Fruit fly (Drosophila melanogaster) whole organism, embryonic: ENCODE data around the gene Kap3.

ENCODE experiments used
- Aef1 ChIP-seq: fragments of 200-800 bp; sonication (Bioruptor generic); IDR thresholded peaks from 3 replicates; pipeline ENCODE4 v1.3.6; 2022; ENCODE audit warnings: missing biosample characterization, missing genetic modification characterization
- Awh ChIP-seq: fragments of 200-800 bp; sonication (Bioruptor generic); IDR thresholded peaks from 2 replicates; pipeline ENCODE4, ENCODE4 v1.3.6; 2022; ENCODE audit warnings: missing biosample characterization, missing genetic modification characterization
- B-H1 ChIP-seq: fragments of 200-800 bp; sonication (Bioruptor generic); IDR thresholded peaks from 3 replicates; pipeline ENCODE4 v1.3.6; 2022; ENCODE audit warnings: missing biosample characterization, missing genetic modification characterization
- C15 ChIP-seq: fragments of 200-800 bp; sonication (Bioruptor generic); IDR thresholded peaks from 3 replicates; pipeline ENCODE4 v1.3.6; 2022; ENCODE audit warnings: missing biosample characterization, missing genetic modification characterization
- CG10147 ChIP-seq: fragments of 200-800 bp; sonication (Bioruptor generic); optimal IDR thresholded peaks from 2 replicates; lab custom pipeline; 2019; ENCODE audit warnings: missing biosample characterization, mild to moderate bottlenecking, missing genetic modification characterization, moderate library complexity
- CG10274 ChIP-seq: fragments of 200-800 bp; sonication (Bioruptor generic); optimal IDR thresholded peaks from 3 replicates; lab custom pipeline; 2017; ENCODE audit warnings: missing biosample characterization, mild to moderate bottlenecking, missing genetic modification characterization
- CG10366 ChIP-seq: fragments of 200-800 bp; sonication (Bioruptor generic); IDR thresholded peaks from 2 replicates; pipeline ENCODE4 v1.3.6; 2022; ENCODE audit warnings: missing biosample characterization, missing genetic modification characterization
- CG12219 ChIP-seq: fragments of 200-800 bp; sonication (Bioruptor generic); optimal IDR thresholded peaks from 3 replicates; lab custom pipeline; 2018; ENCODE audit warnings: missing biosample characterization, mild to moderate bottlenecking, missing genetic modification characterization
- CG14014 ChIP-seq: fragments of 200-800 bp; sonication (Bioruptor generic); IDR thresholded peaks from 2 replicates; pipeline ENCODE4 v1.3.6; 2022; ENCODE audit warnings: missing biosample characterization, missing genetic modification characterization
- CG14050 ChIP-seq: fragments of 200-800 bp; sonication (Bioruptor generic); IDR thresholded peaks from 3 replicates; pipeline ENCODE4 v1.3.6; 2022; ENCODE audit warnings: missing biosample characterization, missing genetic modification characterization
- CG15696 ChIP-seq: fragments of 200-800 bp; sonication (Bioruptor generic); optimal IDR thresholded peaks from 2 replicates; lab custom pipeline; 2019; ENCODE audit warnings: missing biosample characterization, mild to moderate bottlenecking, missing genetic modification characterization, moderate library complexity
- CG1647 ChIP-seq: fragments of 200-800 bp; sonication (Bioruptor generic); optimal IDR thresholded peaks from 3 replicates; lab custom pipeline; 2016; ENCODE audit warnings: missing biosample characterization, missing genetic modification characterization
- CG16863 ChIP-seq: fragments of 200-800 bp; sonication (Bioruptor generic); optimal IDR thresholded peaks from 3 replicates; lab custom pipeline; 2016; ENCODE audit warnings: missing biosample characterization, missing genetic modification characterization
- CG17328 ChIP-seq: fragments of 200-800 bp; sonication (Bioruptor generic); IDR thresholded peaks from 2 replicates; pipeline ENCODE4 v1.3.6; 2022; ENCODE audit warnings: missing biosample characterization, missing genetic modification characterization
- CG17385 ChIP-seq: fragments of 200-800 bp; sonication (Bioruptor generic); optimal IDR thresholded peaks from 3 replicates; lab custom pipeline; 2018; ENCODE audit warnings: missing biosample characterization, mild to moderate bottlenecking, missing genetic modification characterization
- CG17912 ChIP-seq: fragments of 200-800 bp; sonication (Bioruptor generic); optimal IDR thresholded peaks from 2 replicates; lab custom pipeline; 2018; ENCODE audit warnings: missing biosample characterization, mild to moderate bottlenecking, missing genetic modification characterization
- CG18599 ChIP-seq: fragments of 200-800 bp; sonication (Bioruptor generic); optimal IDR thresholded peaks from 3 replicates; lab custom pipeline; 2017; ENCODE audit warnings: missing biosample characterization, missing genetic modification characterization, mild to moderate bottlenecking, moderate library complexity, missing genetic modification reagents
- CG18619 ChIP-seq: fragments of 200-800 bp; sonication (Bioruptor generic); optimal IDR thresholded peaks from 3 replicates; lab custom pipeline; 2017; ENCODE audit warnings: missing biosample characterization, mild to moderate bottlenecking, missing genetic modification characterization
- CG2202 ChIP-seq: fragments of 200-800 bp; sonication (Bioruptor generic); optimal IDR thresholded peaks from 2 replicates; lab custom pipeline; 2018; ENCODE audit warnings: missing biosample characterization, mild to moderate bottlenecking, missing genetic modification characterization
- CG34376 ChIP-seq: fragments of 200-800 bp; sonication (Bioruptor generic); optimal IDR thresholded peaks from 2 replicates; lab custom pipeline; 2018; ENCODE audit warnings: missing biosample characterization, mild to moderate bottlenecking, missing genetic modification characterization
- CG6683 ChIP-seq: fragments of 200-800 bp; sonication (Bioruptor generic); optimal IDR thresholded peaks from 2 replicates; lab custom pipeline; 2017; ENCODE audit warnings: missing biosample characterization, mild to moderate bottlenecking, missing genetic modification characterization, missing genetic modification reagents
- CG8359 ChIP-seq: fragments of 200-800 bp; sonication (Bioruptor generic); optimal IDR thresholded peaks from 2 replicates; lab custom pipeline; 2017; ENCODE audit warnings: missing biosample characterization, mild to moderate bottlenecking, missing genetic modification characterization, borderline replicate concordance
- Dbx ChIP-seq: fragments of 200-800 bp; sonication (Bioruptor generic); IDR thresholded peaks from 3 replicates; pipeline ENCODE4 v1.3.6; 2022; ENCODE audit warnings: missing biosample characterization, missing genetic modification characterization
- HHEX ChIP-seq: fragments of 200-800 bp; sonication (Bioruptor generic); optimal IDR thresholded peaks from 3 replicates; lab custom pipeline; 2017; ENCODE audit warnings: missing biosample characterization, mild to moderate bottlenecking, missing genetic modification characterization, missing genetic modification reagents
- Hr51 ChIP-seq, 2 experiments: fragments of 200-800 bp; sonication (Bioruptor generic); optimal IDR thresholded peaks; 2 replicates in 1 of 2; 3 replicates in 1 of 2; lab custom pipeline; 2016 to 2018; ENCODE audit warnings: missing biosample characterization in 2 of 2, missing genetic modification characterization in 2 of 2, mild to moderate bottlenecking in 1 of 2, moderate library complexity in 1 of 2
- MBD-R2 ChIP-seq: fragments of 200-800 bp; sonication (Bioruptor generic); IDR thresholded peaks from 2 replicates; pipeline ENCODE4 v1.3.6; 2022; ENCODE audit warnings: missing biosample characterization, missing genetic modification characterization
- MESR4 ChIP-seq: fragments of 200-800 bp; sonication (Bioruptor generic); optimal IDR thresholded peaks from 2 replicates; lab custom pipeline; 2018; ENCODE audit warnings: missing biosample characterization, mild to moderate bottlenecking, missing genetic modification characterization, moderate library complexity
- NC2α ChIP-seq: fragments of 200-800 bp; sonication (Bioruptor generic); optimal IDR thresholded peaks from 2 replicates; lab custom pipeline; 2016; ENCODE audit warnings: missing biosample characterization, missing genetic modification characterization
- NC2β ChIP-seq: fragments of 200-800 bp; sonication (Bioruptor generic); optimal IDR thresholded peaks from 2 replicates; lab custom pipeline; 2016; ENCODE audit warnings: missing biosample characterization, missing genetic modification characterization
- Xbp1 ChIP-seq: fragments of 200-800 bp; sonication (Bioruptor generic); optimal IDR thresholded peaks from 3 replicates; lab custom pipeline; 2016; ENCODE audit warnings: missing biosample characterization, mild to moderate bottlenecking, missing genetic modification characterization
- abd-A ChIP-seq: fragments of 200-800 bp; sonication (Bioruptor generic); optimal IDR thresholded peaks from 3 replicates; lab custom pipeline; 2019; ENCODE audit warnings: missing biosample characterization, mild to moderate bottlenecking, missing genetic modification characterization, moderate library complexity
- al ChIP-seq: fragments of 200-800 bp; sonication (Bioruptor generic); IDR thresholded peaks from 2 replicates; pipeline ENCODE4 v1.3.6; 2022; ENCODE audit warnings: missing biosample characterization, missing genetic modification characterization
- az2 ChIP-seq: fragments of 200-800 bp; sonication (Bioruptor generic); optimal IDR thresholded peaks from 3 replicates; lab custom pipeline; 2016; ENCODE audit warnings: missing biosample characterization, missing genetic modification characterization
- bcd ChIP-seq: fragments of 200-800 bp; sonication (Bioruptor generic); optimal IDR thresholded peaks from 2 replicates; lab custom pipeline; 2017; ENCODE audit warnings: missing biosample characterization, mild to moderate bottlenecking, missing genetic modification characterization
- bowl ChIP-seq: fragments of 200-800 bp; sonication (Bioruptor generic); IDR thresholded peaks from 2 replicates; pipeline ENCODE4 v1.3.6; 2022; ENCODE audit warnings: missing biosample characterization, missing genetic modification characterization
- btn ChIP-seq: fragments of 200-800 bp; sonication (Bioruptor generic); optimal IDR thresholded peaks from 2 replicates; lab custom pipeline; 2016; ENCODE audit warnings: missing biosample characterization, missing genetic modification characterization
- chif ChIP-seq, 2 experiments: fragments of 200-800 bp; sonication (Bioruptor generic); optimal IDR thresholded peaks; 3 replicates each; lab custom pipeline; 2016; ENCODE audit warnings: missing biosample characterization in 2 of 2, missing genetic modification characterization in 2 of 2
- crol ChIP-seq: fragments of 200-800 bp; sonication (Bioruptor generic); IDR thresholded peaks from 2 replicates; pipeline ENCODE4 v1.3.6; 2022; ENCODE audit warnings: missing biosample characterization, missing genetic modification characterization
- danr ChIP-seq: fragments of 200-800 bp; sonication (Bioruptor generic); IDR thresholded peaks from 2 replicates; pipeline ENCODE4 v1.3.6; 2022; ENCODE audit warnings: missing biosample characterization, missing genetic modification characterization
- dpn ChIP-seq, 2 experiments: fragments of 200-800 bp; sonication (Bioruptor generic); optimal IDR thresholded peaks; 3 replicates each; lab custom pipeline; 2016; ENCODE audit warnings: missing biosample characterization in 2 of 2, missing genetic modification characterization in 2 of 2
- exex ChIP-seq: fragments of 200-800 bp; sonication (Bioruptor generic); optimal IDR thresholded peaks from 4 replicates; lab custom pipeline; 2018; ENCODE audit warnings: missing biosample characterization, mild to moderate bottlenecking, missing genetic modification characterization, moderate library complexity
- fd102C ChIP-seq: fragments of 200-800 bp; sonication (Bioruptor generic); optimal IDR thresholded peaks from 2 replicates; lab custom pipeline; 2018; ENCODE audit warnings: missing biosample characterization, mild to moderate bottlenecking, missing genetic modification characterization, moderate library complexity
- hbn ChIP-seq: fragments of 200-800 bp; sonication (Bioruptor generic); IDR thresholded peaks from 2 replicates; pipeline ENCODE4 v1.3.6; 2022; ENCODE audit warnings: missing biosample characterization, missing genetic modification characterization; ENCODE audit not compliant: partially characterized antibody
- otp ChIP-seq: fragments of 200-800 bp; sonication (Bioruptor generic); IDR thresholded peaks from 3 replicates; pipeline ENCODE4, ENCODE4 v1.3.6; 2022; ENCODE audit warnings: missing biosample characterization, missing genetic modification characterization
- sqz ChIP-seq: fragments of 200-800 bp; sonication (Bioruptor generic); optimal IDR thresholded peaks from 3 replicates; lab custom pipeline; 2018; ENCODE audit warnings: missing biosample characterization, mild to moderate bottlenecking, missing genetic modification characterization
- stc ChIP-seq: fragments of 200-800 bp; sonication (Bioruptor generic); IDR thresholded peaks from 2 replicates; pipeline ENCODE4 v1.3.6; 2022; ENCODE audit warnings: missing biosample characterization, missing genetic modification characterization
- tgo ChIP-seq: fragments of 200-800 bp; sonication (Bioruptor generic); IDR thresholded peaks from 3 replicates; pipeline ENCODE4 v1.3.6; 2022; ENCODE audit warnings: missing biosample characterization, missing genetic modification characterization
- tna ChIP-seq: fragments of 200-800 bp; sonication (Bioruptor generic); IDR thresholded peaks from 2 replicates; pipeline ENCODE4 v1.3.6; 2022; ENCODE audit warnings: missing biosample characterization, missing genetic modification characterization; ENCODE audit not compliant: partially characterized antibody
- trh ChIP-seq: fragments of 200-800 bp; sonication (Bioruptor generic); optimal IDR thresholded peaks from 2 replicates; lab custom pipeline; 2016; ENCODE audit warnings: missing biosample characterization, missing genetic modification characterization
- zfh2 ChIP-seq: fragments of 200-800 bp; sonication (Bioruptor generic); optimal IDR thresholded peaks from 2 replicates; lab custom pipeline; 2016; ENCODE audit warnings: missing biosample characterization, missing genetic modification characterization

The Kap3 gene

dm6 chrX:11326213-11326731 is 13.6 kb downstream of the Kap3 start (continued):
- TF ChIP-seq az2 (GFP tag; lab: Kevin White, UChicago) (peak; percentile 54), Hr51 (GFP tag; optimal IDR thresholded peaks at IDR 0.05; lab: Kevin White, UChicago) (peak; percentile 13 to 80), al (GFP tag; lab: Robert Waterston, UW) (peak; percentile 48), exex (tag; lab: Kevin White, UChicago) (peak; percentile 59), CG17385 (GFP tag; lab: Kevin White, UChicago) (peak; percentile 73), CG18619 (peak; percentile 66), B-H1 (GFP tag; lab: Robert Waterston, UW) (peak; percentile 35; the same call in 2 of the 3 replicates), CG10147 (GFP tag; lab: Kevin White, UChicago) (peak; percentile 65), otp (peak; percentile 77), Xbp1 (peak; percentile 68), zfh2 (peak; percentile 42), bowl (GFP tag; lab: Robert Waterston, UW) (no peak), NC2α (GFP tag; lab: Kevin White, UChicago) (peak; percentile 30), CG18599 (peak; percentile 77), crol (peak; percentile 86), CG16863 (peak; percentile 54), hbn (GFP tag; lab: Robert Waterston, UW) (no peak), abd-A (tag; lab: Kevin White, UChicago) (no peak), trh (GFP tag; lab: Kevin White, UChicago) (peak; percentile 7), CG12219 (GFP tag; lab: Kevin White, UChicago) (peak; percentile 76), sqz (GFP tag; lab: Kevin White, UChicago) (peak; percentile 56), MBD-R2 (GFP tag; lab: Robert Waterston, UW) (peak; percentile 44; the same call in 1 of the 2 replicates), Awh (peak; percentile 69; the same call in 1 of the 2 replicates), CG17912 (GFP tag; lab: Kevin White, UChicago) (no peak), MESR4 (peak; percentile 8), C15 (peak; percentile 35; the same call in 1 of the 3 replicates), stc (GFP tag; lab: Robert Waterston, UW) (peak; percentile 67), CG14014 (GFP tag; lab: Robert Waterston, UW) (peak; percentile 72), CG8359 (GFP tag; lab: Kevin White, UChicago) (peak; percentile 51), fd102C (GFP tag; lab: Kevin White, UChicago) (no peak), chif (GFP tag; optimal IDR thresholded peaks at IDR 0.05; lab: Kevin White, UChicago) (peak; percentile 23 to 64), CG1647 (peak; percentile 50), danr (0 out of 2 replicates have a peak, but pooled peaks have one; percentile 37), CG15696 (tag; lab: Kevin White, UChicago) (peak; percentile 42), CG2202 (peak; percentile 2), CG10274 (GFP tag; lab: Kevin White, UChicago) (peak; percentile 37), Dbx (GFP tag; lab: Robert Waterston, UW) (peak; percentile 56; the same call in 1 of the 3 replicates), CG10366 (GFP tag; lab: Robert Waterston, UW) (peak; percentile 62), tna (GFP tag; lab: Robert Waterston, UW) (no peak), HHEX (peak; percentile 70), dpn (GFP tag; optimal IDR thresholded peaks at IDR 0.05; lab: Kevin White, UChicago) (peak; percentile 63 to 66), CG17328 (peak; percentile 47), CG34376 (GFP tag; lab: Kevin White, UChicago) (peak; percentile 54), NC2β (peak; percentile 43), bcd (GFP tag; lab: Kevin White, UChicago) (peak; percentile 78), CG14050 (GFP tag; lab: Robert Waterston, UW) (peak; percentile 40; the same call in 1 of the 3 replicates), tgo (GFP tag; lab: Robert Waterston, UW) (peak; percentile 42; the same call in 2 of the 3 replicates), btn (GFP tag; lab: Kevin White, UChicago) (peak; percentile 29), Aef1 (GFP tag; lab: Robert Waterston, UW) (peak; percentile 50), CG6683 (GFP tag; lab: Kevin White, UChicago) (peak; percentile 37)
